Fruit fly (Drosophila melanogaster) whole organism, adult: ENCODE data around the gene rasp.

Source experiments
- CG11617 ChIP-seq: fragments of 200-800 bp; sonication (Bioruptor generic); optimal IDR thresholded peaks from 2 replicates; lab custom pipeline; 2017; ENCODE audit warnings: mild to moderate bottlenecking, missing biosample characterization, missing genetic modification reagents, missing genetic modification characterization
- CG12768 ChIP-seq: fragments of 200-800 bp; sonication (Bioruptor generic); optimal IDR thresholded peaks from 2 replicates; lab custom pipeline; 2017; ENCODE audit warnings: missing biosample characterization, missing genetic modification characterization, mild to moderate bottlenecking, moderate library complexity, missing genetic modification reagents
- CG14711 ChIP-seq: fragments of 200-800 bp; sonication (Bioruptor generic); optimal IDR thresholded peaks from 2 replicates; lab custom pipeline; 2018; ENCODE audit warnings: missing biosample characterization, mild to moderate bottlenecking, missing genetic modification characterization, moderate library complexity
- CG1620 ChIP-seq: fragments of 200-800 bp; sonication (Bioruptor generic); optimal IDR thresholded peaks from 2 replicates; lab custom pipeline; 2016; ENCODE audit warnings: missing biosample characterization, missing genetic modification characterization
- CG33017 ChIP-seq: fragments of 200-800 bp; sonication (Bioruptor generic); optimal IDR thresholded peaks from 2 replicates; lab custom pipeline; 2018; ENCODE audit warnings: missing biosample characterization, mild to moderate bottlenecking, missing genetic modification characterization, moderate library complexity
- CG5204 ChIP-seq: fragments of 200-800 bp; sonication (Bioruptor generic); optimal IDR thresholded peaks from 2 replicates; lab custom pipeline; 2016; ENCODE audit warnings: missing biosample characterization, missing genetic modification characterization
- CG7045 ChIP-seq: fragments of 200-800 bp; sonication (Bioruptor generic); optimal IDR thresholded peaks from 2 replicates; lab custom pipeline; 2017; ENCODE audit warnings: missing biosample characterization, mild to moderate bottlenecking, missing genetic modification characterization
- CG7101 ChIP-seq: fragments of 200-800 bp; sonication (Bioruptor generic); optimal IDR thresholded peaks from 2 replicates; lab custom pipeline; 2018; ENCODE audit warnings: missing biosample characterization, mild to moderate bottlenecking, missing genetic modification characterization, moderate library complexity
- Clk ChIP-seq: fragments of 200-800 bp; sonication (Bioruptor generic); optimal IDR thresholded peaks from 2 replicates; lab custom pipeline; 2017; ENCODE audit warnings: missing biosample characterization, missing genetic modification characterization
- Crg-1 ChIP-seq: fragments of 200-800 bp; sonication (Bioruptor generic); optimal IDR thresholded peaks from 2 replicates; lab custom pipeline; 2016; ENCODE audit warnings: missing biosample characterization, missing genetic modification characterization
- Hr96 ChIP-seq: fragments of 200-800 bp; sonication (Bioruptor generic); optimal IDR thresholded peaks from 2 replicates; lab custom pipeline; 2016; ENCODE audit warnings: missing biosample characterization, missing genetic modification characterization
- Mnt ChIP-seq: fragments of 200-800 bp; sonication (Bioruptor generic); optimal IDR thresholded peaks from 2 replicates; lab custom pipeline; 2016; ENCODE audit warnings: missing biosample characterization, mild to moderate bottlenecking, missing genetic modification characterization
- bab1 ChIP-seq: fragments of 200-800 bp; sonication (Bioruptor generic); optimal IDR thresholded peaks from 3 replicates; lab custom pipeline; 2019; ENCODE audit warnings: missing biosample characterization, mild to moderate bottlenecking, missing genetic modification characterization, moderate library complexity
- cic ChIP-seq: fragments of 200-800 bp; sonication (Bioruptor generic); optimal IDR thresholded peaks from 2 replicates; lab custom pipeline; 2017; ENCODE audit warnings: missing biosample characterization, mild to moderate bottlenecking, missing genetic modification characterization, moderate library complexity
- cnc ChIP-seq, 2 experiments: fragments of >200 bp; optimal IDR thresholded peaks; 2 replicates each; lab custom pipeline; 2017
- kay ChIP-seq: fragments of 200-800 bp; sonication (Bioruptor generic); peaks from one replicate; lab custom pipeline; 2016; ENCODE audit warnings: missing biosample characterization, missing genetic modification characterization, borderline replicate concordance
- ovo ChIP-seq: fragments of 200-800 bp; sonication (Bioruptor generic); optimal IDR thresholded peaks from 2 replicates; lab custom pipeline; 2016; ENCODE audit warnings: missing biosample characterization, missing genetic modification characterization
- pad ChIP-seq: fragments of 200-800 bp; sonication (Bioruptor generic); optimal IDR thresholded peaks from 3 replicates; lab custom pipeline; 2017; ENCODE audit warnings: missing biosample characterization, missing genetic modification characterization, mild to moderate bottlenecking, moderate library complexity, missing genetic modification reagents
- tj ChIP-seq: fragments of 200-800 bp; sonication (Bioruptor generic); optimal IDR thresholded peaks from 3 replicates; lab custom pipeline; 2017; ENCODE audit warnings: missing biosample characterization, mild to moderate bottlenecking, missing genetic modification characterization, moderate library complexity
- toe ChIP-seq: fragments of 200-800 bp; sonication (Bioruptor generic); optimal IDR thresholded peaks from 2 replicates; lab custom pipeline; 2016; ENCODE audit warnings: missing biosample characterization, missing genetic modification characterization

Gene rasp

DNA sequence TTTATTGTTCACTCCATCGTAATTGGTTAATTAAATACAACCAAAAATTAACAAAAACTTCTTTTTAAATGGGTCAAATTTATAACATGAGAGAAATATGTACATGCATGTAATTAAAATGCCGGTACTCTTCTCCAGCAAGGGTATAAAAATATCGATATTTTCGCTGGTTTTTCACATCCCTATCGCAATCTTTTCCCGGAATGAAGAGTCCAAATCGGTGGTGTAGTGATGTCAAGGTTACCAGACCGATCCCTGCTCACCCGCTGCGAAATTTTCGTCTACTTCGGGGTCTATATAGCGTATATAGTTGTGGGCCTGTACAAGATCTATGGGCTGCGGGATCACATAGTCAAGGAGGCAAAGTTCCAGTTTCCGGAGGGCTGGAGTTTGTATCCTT is at the start of gene rasp:
Gene rasp (plus strand): TSS at position 213 of the 400 bp plus-strand sequence.
- TF ChIP-seq Hr96 (GFP tag; lab: Kevin White, UChicago) (no peak), kay (GFP tag; lab: Kevin White, UChicago) (no peak), Mnt (GFP tag; lab: Kevin White, UChicago) (no peak), ovo (GFP tag; lab: Kevin White, UChicago) (no peak), cic (no peak), bab1 (GFP tag; lab: Kevin White, UChicago) (no peak), tj (GFP tag; lab: Kevin White, UChicago) (no peak), CG12768 (GFP tag; lab: Kevin White, UChicago) (no peak)

DNA sequence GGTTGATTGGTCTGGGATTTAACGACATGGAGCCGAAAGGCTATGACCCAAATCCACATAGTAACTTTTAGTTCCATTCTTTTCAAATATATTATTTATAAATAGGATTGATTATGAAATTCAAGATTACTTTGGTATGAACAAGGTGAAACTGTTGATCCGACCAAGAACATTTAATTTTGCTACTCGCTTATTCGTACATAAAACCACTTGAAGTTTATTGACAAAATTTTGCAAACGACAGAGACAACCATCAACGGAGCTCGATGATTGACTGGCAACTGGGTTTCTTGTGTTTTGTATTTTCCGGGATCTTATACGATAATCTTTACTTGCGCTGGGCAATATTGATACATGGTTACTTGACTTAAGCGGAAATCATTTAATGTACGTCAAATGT is 47.6 kb upstream of the rasp start, which contains the start of gene CG45067:
Gene CG45067 (minus strand): TSS at position 101 of the 400 bp plus-strand sequence.
- TF ChIP-seq CG33017 (tag; lab: Kevin White, UChicago) (no peak), Crg-1 (GFP tag; lab: Kevin White, UChicago) (no peak), bab1 (GFP tag; lab: Kevin White, UChicago) (no peak), Hr96 (GFP tag; lab: Kevin White, UChicago) (no peak), cnc (optimal IDR thresholded peaks at IDR 0.05; lab: Kevin White, UChicago) (no peak), CG5204 (GFP tag; lab: Kevin White, UChicago) (no peak), toe (GFP tag; lab: Kevin White, UChicago) (no peak), CG11617 (GFP tag; lab: Kevin White, UChicago) (no peak), CG7101 (tag; lab: Kevin White, UChicago) (no peak), pad (GFP tag; lab: Kevin White, UChicago) (no peak), CG14711 (tag; lab: Kevin White, UChicago) (no peak), tj (GFP tag; lab: Kevin White, UChicago) (no peak), CG12768 (GFP tag; lab: Kevin White, UChicago) (no peak), CG7045 (no peak), CG1620 (no peak), ovo (GFP tag; lab: Kevin White, UChicago) (no peak), Clk (GFP tag; lab: Kevin White, UChicago) (no peak), cic (no peak), kay (GFP tag; lab: Kevin White, UChicago) (no peak)

DNA sequence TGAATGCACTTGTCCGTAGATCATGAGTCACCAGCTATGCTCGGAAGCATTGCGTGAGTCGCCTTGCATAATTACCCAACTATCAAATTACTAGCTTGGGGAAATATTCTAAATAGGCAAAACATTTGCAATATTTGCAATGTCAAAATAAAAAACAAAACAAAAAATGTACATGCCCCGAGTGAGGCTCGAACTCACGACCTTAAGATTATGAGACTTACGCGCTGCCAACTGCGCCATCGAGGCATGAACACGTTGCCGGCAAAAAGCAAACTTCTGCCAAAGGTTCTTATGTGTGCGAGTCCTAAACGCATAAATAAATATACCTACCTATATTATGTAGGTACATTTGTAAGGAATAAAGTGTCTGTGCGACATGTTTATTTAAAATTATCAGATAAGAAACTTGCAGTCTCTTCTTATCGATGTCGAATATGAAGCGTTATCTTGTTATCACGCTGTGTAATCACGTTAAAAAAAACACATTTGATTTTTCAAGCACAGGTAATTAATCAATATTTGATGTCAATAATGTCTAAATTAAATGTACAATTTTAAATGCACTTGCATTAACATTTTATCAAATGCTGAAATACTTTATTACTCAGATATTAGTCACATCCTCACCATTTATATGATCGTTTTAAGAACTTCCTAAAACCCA is 40.1 kb upstream of the rasp start:
- TF ChIP-seq kay (GFP tag; lab: Kevin White, UChicago) (peak; percentile 91), CG7101 (tag; lab: Kevin White, UChicago) (no peak)

DNA sequence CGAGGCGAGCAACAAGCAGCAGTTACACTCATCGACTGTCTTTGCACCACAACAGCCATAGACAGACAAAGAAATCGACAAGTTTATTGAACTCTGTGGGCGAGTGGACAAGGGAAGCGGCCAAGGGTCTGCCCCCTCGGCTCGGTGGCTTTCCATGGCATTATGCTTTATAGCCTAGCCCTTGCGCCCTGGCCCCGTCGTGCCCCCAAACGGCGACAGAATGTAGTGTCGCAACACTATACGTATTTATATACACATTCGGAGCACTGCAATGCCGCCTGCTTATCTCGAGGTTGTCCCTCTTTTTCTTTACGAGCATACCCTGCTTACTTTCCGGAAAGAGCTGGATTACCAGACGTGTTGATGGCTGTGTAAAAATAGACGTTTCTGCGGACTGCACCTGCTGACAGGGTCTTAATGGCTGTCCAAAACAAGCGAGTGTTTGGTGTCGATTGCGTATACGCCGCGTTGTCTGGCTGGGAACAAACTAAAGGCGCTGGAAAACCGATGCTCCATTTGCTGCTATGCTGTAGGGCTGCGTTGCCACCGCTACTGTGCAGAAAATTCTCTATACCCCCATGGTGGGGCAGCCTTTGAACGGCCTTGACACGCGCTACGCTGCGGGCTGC is 39.2 kb upstream of the rasp start:
- no peak for TF ChIP-seq Hr96 (GFP tag; lab: Kevin White, UChicago)

DNA sequence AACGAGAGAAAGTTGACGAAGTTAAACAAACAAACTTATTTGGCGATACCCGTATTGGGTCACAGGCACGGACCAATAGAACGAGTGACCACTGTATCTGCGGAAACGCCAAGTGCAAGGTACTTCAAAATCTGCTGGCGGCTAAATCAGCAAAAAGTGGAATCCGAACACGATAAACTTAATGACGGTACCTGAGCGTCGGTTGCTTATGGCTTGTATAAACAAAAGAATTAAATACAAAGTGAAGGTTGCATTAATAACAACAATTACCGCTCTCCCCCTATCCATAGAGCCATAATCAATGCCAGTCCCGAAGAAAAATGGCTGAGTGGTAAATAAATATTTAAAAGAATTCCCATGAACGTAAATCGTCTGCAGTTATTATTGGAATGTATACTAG is 37.5 kb upstream of the rasp start:
- TF ChIP-seq Clk (GFP tag; lab: Kevin White, UChicago) = no peak
- peak; percentile 4 for TF ChIP-seq cic
- no peak for TF ChIP-seq CG7101 (tag; lab: Kevin White, UChicago)
- peak; percentile 96 for TF ChIP-seq tj (GFP tag; lab: Kevin White, UChicago)
- TF ChIP-seq bab1 (GFP tag; lab: Kevin White, UChicago) = no peak
- no peak for TF ChIP-seq pad (GFP tag; lab: Kevin White, UChicago)
- no peak for TF ChIP-seq CG14711 (tag; lab: Kevin White, UChicago)
- no peak for TF ChIP-seq Hr96 (GFP tag; lab: Kevin White, UChicago)
- no peak for TF ChIP-seq CG7045
- no peak for TF ChIP-seq CG11617 (GFP tag; lab: Kevin White, UChicago)
- no peak for TF ChIP-seq toe (GFP tag; lab: Kevin White, UChicago)
- TF ChIP-seq kay (GFP tag; lab: Kevin White, UChicago) = no peak
- no peak for TF ChIP-seq CG12768 (GFP tag; lab: Kevin White, UChicago)
- no peak for TF ChIP-seq CG33017 (tag; lab: Kevin White, UChicago)
- no peak for TF ChIP-seq Crg-1 (GFP tag; lab: Kevin White, UChicago)
- TF ChIP-seq cnc (optimal IDR thresholded peaks at IDR 0.05; lab: Kevin White, UChicago) = no peak

DNA sequence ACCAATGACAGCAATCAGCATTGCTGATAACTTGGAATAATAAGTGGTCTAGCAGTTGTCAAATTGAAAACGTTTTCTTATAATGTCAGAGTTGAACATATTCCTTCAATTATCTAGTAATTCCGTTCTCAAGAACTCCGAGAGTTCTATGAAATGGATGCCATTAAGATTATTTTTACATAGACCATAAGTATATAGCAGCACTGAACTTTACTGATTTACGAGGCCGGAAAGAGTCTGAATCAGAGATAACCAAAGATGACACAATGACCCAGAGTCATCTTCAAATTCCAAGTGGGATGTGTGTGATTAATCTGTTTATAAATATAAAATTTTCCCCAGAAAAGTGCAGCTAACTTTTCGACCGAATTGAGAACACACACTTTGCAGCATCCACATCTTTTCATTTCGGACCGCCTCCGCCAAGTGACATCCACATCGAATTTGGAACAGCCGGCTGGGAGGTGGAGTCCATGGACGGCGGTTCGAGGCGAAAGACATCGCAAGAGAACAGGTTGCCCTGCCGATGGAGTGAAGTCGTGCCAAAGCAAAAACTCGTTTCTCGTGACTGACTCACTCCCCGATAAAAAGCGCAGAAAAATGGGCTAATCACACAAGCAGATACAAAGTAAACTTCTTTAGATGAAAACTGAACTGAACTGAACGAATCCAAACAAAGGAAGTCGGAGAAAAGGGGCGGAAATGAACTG is 36.9 kb upstream of the rasp start:
- TF ChIP-seq kay (GFP tag; lab: Kevin White, UChicago) = no peak
- no peak for TF ChIP-seq CG12768 (GFP tag; lab: Kevin White, UChicago)
- no peak for TF ChIP-seq CG11617 (GFP tag; lab: Kevin White, UChicago)
- TF ChIP-seq Clk (GFP tag; lab: Kevin White, UChicago) = no peak
- no peak for TF ChIP-seq ovo (GFP tag; lab: Kevin White, UChicago)
- no peak for TF ChIP-seq cic
- TF ChIP-seq CG7101 (tag; lab: Kevin White, UChicago) = no peak
- no peak for TF ChIP-seq CG1620
- TF ChIP-seq bab1 (GFP tag; lab: Kevin White, UChicago) = no peak
- TF ChIP-seq Mnt (GFP tag; lab: Kevin White, UChicago) = no peak
- no peak for TF ChIP-seq CG33017 (tag; lab: Kevin White, UChicago)
- no peak for TF ChIP-seq toe (GFP tag; lab: Kevin White, UChicago)
